Worm (Caenorhabditis elegans): ENCODE measurements around the gene ZC116.1.

ZC116.1 gene

ce11 chrV:12659426-12659825 is 49.8 kb downstream of the ZC116.1 start, which contains the start of gene ccch-3 (continued):
- no peak for TF ChIP-seq alr-1 (tag; optimal IDR thresholded peaks at IDR 0.05; ENCODE audit: borderline replicate concordance)
- peak; percentile 51 for TF ChIP-seq ceh-8 (GFP tag; optimal IDR thresholded peaks at IDR 0.05)
- peak; percentile 31 for TF ChIP-seq fkh-4 (tag; optimal IDR thresholded peaks at IDR 0.05; ENCODE audit: borderline replicate concordance)
- TF ChIP-seq egl-13 (tag; optimal IDR thresholded peaks at IDR 0.05), result no peak
- no peak for TF ChIP-seq hpl-2 (GFP tag; optimal IDR thresholded peaks at IDR 0.05)
- peak in 3 of 6 experiments; percentile 7 to 71 (median 39) for TF ChIP-seq elt-3 (tag; optimal IDR thresholded peaks at IDR 0.05)
- TF ChIP-seq snpc-4 (tag; optimal IDR thresholded peaks at IDR 0.05), result peak; percentile 74
- TF ChIP-seq zag-1 (tag; optimal IDR thresholded peaks at IDR 0.05), result no peak
- TF ChIP-seq nhr-20 (tag; optimal IDR thresholded peaks at IDR 0.05), result peak; percentile 92
- TF ChIP-seq unc-86 (tag; optimal IDR thresholded peaks at IDR 0.05), result peak; percentile 29
- TF ChIP-seq aly-2 (tag; optimal IDR thresholded peaks at IDR 0.05), result no peak
- peak; percentile 28 for TF ChIP-seq isw-1 (GFP tag; IDR thresholded peaks at IDR 0.05)
- no peak for TF ChIP-seq unc-30 (tag; optimal IDR thresholded peaks at IDR 0.05)
- no peak for TF ChIP-seq efl-3 (GFP tag; optimal IDR thresholded peaks at IDR 0.05)
- peak; percentile 27 to 50 (median 44) for TF ChIP-seq ceh-82 (tag; optimal IDR thresholded peaks at IDR 0.05)
- no peak for TF ChIP-seq ztf-11 (tag; optimal IDR thresholded peaks at IDR 0.05)
- no peak for TF ChIP-seq snu-23 (GFP tag; optimal IDR thresholded peaks at IDR 0.05)
- TF ChIP-seq dsc-1 (tag; optimal IDR thresholded peaks at IDR 0.05), result peak; percentile 69
- peak; percentile 78 for TF ChIP-seq swsn-7 (tag; optimal IDR thresholded peaks at IDR 0.05)
- peak; percentile 16 for TF ChIP-seq pag-3 (tag; optimal IDR thresholded peaks at IDR 0.05; ENCODE audit: borderline replicate concordance, insufficient read depth)
- TF ChIP-seq egl-27 (tag; optimal IDR thresholded peaks at IDR 0.05), result no peak
- no peak for TF ChIP-seq sptf-1 (tag; optimal IDR thresholded peaks at IDR 0.05)
- TF ChIP-seq lin-39 (tag; optimal IDR thresholded peaks at IDR 0.05), result no peak
- TF ChIP-seq F16B12.6 (tag; optimal IDR thresholded peaks at IDR 0.05), result peak; percentile 48
- TF ChIP-seq tbx-2 (tag; optimal IDR thresholded peaks at IDR 0.05), result peak; percentile 77
- TF ChIP-seq sup-37 (GFP tag; optimal IDR thresholded peaks at IDR 0.05), result no peak
- TF ChIP-seq aha-1 (tag; optimal IDR thresholded peaks at IDR 0.05), result no peak
- no peak for TF ChIP-seq ceh-90 (tag; optimal IDR thresholded peaks at IDR 0.05)
- TF ChIP-seq C34B4.2 (tag; optimal IDR thresholded peaks at IDR 0.05), result no peak
- peak; percentile 85 for TF ChIP-seq C16A3.4 (tag; optimal IDR thresholded peaks at IDR 0.05)
- no peak for TF ChIP-seq nhr-76 (tag; optimal IDR thresholded peaks at IDR 0.05)
- peak; percentile 74 for TF ChIP-seq skn-1 (tag; optimal IDR thresholded peaks at IDR 0.05)
- TF ChIP-seq pax-3 (tag; optimal IDR thresholded peaks at IDR 0.05), result peak; percentile 57
- TF ChIP-seq lir-3 (tag; optimal IDR thresholded peaks at IDR 0.05; ENCODE audit: poor library complexity), result peak; percentile 37
- TF ChIP-seq nhr-90 (tag; optimal IDR thresholded peaks at IDR 0.05; ENCODE audit: poor library complexity), result peak; percentile 81

ce11 chrV:12660280-12660818 is 50.7 kb downstream of the ZC116.1 start, which contains the start of gene his-74:
Gene his-74 (minus strand): TSS chrV:12660330.
- TF ChIP-seq efl-3 (GFP tag; optimal IDR thresholded peaks at IDR 0.05), result no peak
- TF ChIP-seq zip-4 (GFP tag; optimal IDR thresholded peaks at IDR 0.05), result no peak
- no peak for TF ChIP-seq fkh-4 (tag; optimal IDR thresholded peaks at IDR 0.05; ENCODE audit: borderline replicate concordance)
- TF ChIP-seq skn-1 (tag; optimal IDR thresholded peaks at IDR 0.05), result no peak
- no peak for TF ChIP-seq Y116A8C.19 (tag; optimal IDR thresholded peaks at IDR 0.05; ENCODE audit: borderline replicate concordance)
- no peak for TF ChIP-seq grh-1 (GFP tag; IDR thresholded peaks at IDR 0.05)
- no peak for TF ChIP-seq nhr-28 (tag; optimal IDR thresholded peaks at IDR 0.05)
- TF ChIP-seq mab-9 (GFP tag; IDR thresholded peaks at IDR 0.05), result no peak
- no peak for TF ChIP-seq tlp-1 (tag; optimal IDR thresholded peaks at IDR 0.05)
- no peak for TF ChIP-seq snpc-4 (tag; optimal IDR thresholded peaks at IDR 0.05)
- no peak for TF ChIP-seq fkh-8 (tag; optimal IDR thresholded peaks at IDR 0.05)

Data from whole organism, L1 larva.